Fruit fly (Drosophila melanogaster): ENCODE measurements around the gene CG12024.

- TF ChIP-seq CG3032 (tag; optimal IDR thresholded peaks at IDR 0.05), result peak; percentile 51
- peak; percentile 46 for TF ChIP-seq net (GFP tag; optimal IDR thresholded peaks at IDR 0.05)
- no peak for TF ChIP-seq OdsH (GFP tag; optimal IDR thresholded peaks at IDR 0.05)
- TF ChIP-seq CG16779 (tag; optimal IDR thresholded peaks at IDR 0.05), result peak; percentile 19
- peak; percentile 52 for TF ChIP-seq CG7368 (GFP tag; optimal IDR thresholded peaks at IDR 0.05)
- peak; percentile 75 for TF ChIP-seq Sox14 (GFP tag; optimal IDR thresholded peaks at IDR 0.05)
These were observed 19.3 kb downstream of the CG12024 start, which contains the start of gene dre4 for dm6 chr3L:1876215-1876625.

Measured in whole organism, prepupa.